Fruit fly (Drosophila melanogaster) whole organism, embryonic: ENCODE results near the gene CG44158.

Experiments
- CG10321 ChIP-seq: fragments of 200-800 bp; sonication (Bioruptor generic); IDR thresholded peaks from 2 replicates; pipeline ENCODE4 v1.3.6; 2022; ENCODE audit warnings: missing biosample characterization, missing genetic modification characterization
- CG10543 ChIP-seq: fragments of 200-800 bp; sonication (Bioruptor generic); optimal IDR thresholded peaks from 3 replicates; lab custom pipeline; 2017; ENCODE audit warnings: missing biosample characterization, mild to moderate bottlenecking, missing genetic modification characterization, moderate library complexity
- CG11456 ChIP-seq: fragments of 200-800 bp; sonication (Bioruptor generic); IDR thresholded peaks from 3 replicates; pipeline ENCODE4 v1.3.6; 2022; ENCODE audit warnings: missing biosample characterization, missing genetic modification characterization
- CG13287 ChIP-seq: fragments of 200-800 bp; sonication (Bioruptor generic); IDR thresholded peaks from 2 replicates; pipeline ENCODE4 v1.3.6; 2022; ENCODE audit warnings: missing biosample characterization, missing genetic modification characterization; ENCODE audit not compliant: partially characterized antibody
- CG17361 ChIP-seq: fragments of 200-800 bp; sonication (Bioruptor generic); IDR thresholded peaks from 3 replicates; pipeline ENCODE4 v1.3.6; 2022; ENCODE audit warnings: missing biosample characterization, missing genetic modification characterization
- CG2120 ChIP-seq: fragments of 200-800 bp; sonication (Bioruptor generic); optimal IDR thresholded peaks from 3 replicates; lab custom pipeline; 2016; ENCODE audit warnings: missing biosample characterization, missing genetic modification characterization
- CG31441 ChIP-seq: fragments of 200-800 bp; sonication (Bioruptor generic); IDR thresholded peaks from 2 replicates; pipeline ENCODE4 v1.3.6; 2022; ENCODE audit warnings: missing biosample characterization, missing genetic modification characterization
- CG3163 ChIP-seq: fragments of 200-800 bp; sonication (Bioruptor generic); optimal IDR thresholded peaks from 3 replicates; lab custom pipeline; 2016; ENCODE audit warnings: missing biosample characterization, missing genetic modification characterization
- CG32767 ChIP-seq: fragments of 200-800 bp; sonication (Bioruptor generic); IDR thresholded peaks from 2 replicates; pipeline ENCODE4 v1.3.6; 2022; ENCODE audit warnings: missing biosample characterization, missing genetic modification characterization
- CG32772 ChIP-seq: fragments of 200-800 bp; sonication (Bioruptor generic); IDR thresholded peaks from 2 replicates; pipeline ENCODE4 v1.3.6; 2022; ENCODE audit warnings: missing biosample characterization, missing genetic modification characterization
- CG34224 ChIP-seq: fragments of 200-800 bp; sonication (Bioruptor generic); IDR thresholded peaks from 3 replicates; pipeline ENCODE4 v1.3.6; 2022; ENCODE audit warnings: missing biosample characterization, missing genetic modification characterization; ENCODE audit not compliant: partially characterized antibody
- CG4360 ChIP-seq: fragments of 200-800 bp; sonication (Bioruptor generic); IDR thresholded peaks from 2 replicates; pipeline ENCODE4 v1.3.6; 2022; ENCODE audit warnings: missing biosample characterization, missing genetic modification characterization
- CG8478 ChIP-seq: fragments of >200 bp; optimal IDR thresholded peaks from 2 replicates; lab custom pipeline; 2018
- CG8765 ChIP-seq: fragments of 200-800 bp; sonication (Bioruptor generic); IDR thresholded peaks from 2 replicates; pipeline ENCODE4 v1.3.6; 2022; ENCODE audit warnings: missing biosample characterization, missing genetic modification characterization
- CG9437 ChIP-seq: fragments of 200-800 bp; sonication (Bioruptor generic); optimal IDR thresholded peaks from 2 replicates; lab custom pipeline; 2018; ENCODE audit warnings: missing biosample characterization, mild to moderate bottlenecking, missing genetic modification characterization
- CG9817 ChIP-seq: fragments of 200-800 bp; sonication (Bioruptor generic); optimal IDR thresholded peaks from 2 replicates; lab custom pipeline; 2018; ENCODE audit warnings: missing biosample characterization, mild to moderate bottlenecking, missing genetic modification characterization, moderate library complexity
- Dbx ChIP-seq: fragments of 200-800 bp; sonication (Bioruptor generic); IDR thresholded peaks from 3 replicates; pipeline ENCODE4 v1.3.6; 2022; ENCODE audit warnings: missing biosample characterization, missing genetic modification characterization
- Doc3 ChIP-seq: fragments of 200-800 bp; sonication (Bioruptor generic); IDR thresholded peaks from 3 replicates; pipeline ENCODE4 v1.3.6; 2022; ENCODE audit warnings: missing biosample characterization, missing genetic modification characterization; ENCODE audit not compliant: partially characterized antibody
- Dp ChIP-seq: fragments of 200-800 bp; sonication (Bioruptor generic); optimal IDR thresholded peaks from 2 replicates; lab custom pipeline; 2018; ENCODE audit warnings: missing biosample characterization, mild to moderate bottlenecking, missing genetic modification characterization, moderate library complexity
- ERR ChIP-seq: fragments of 200-800 bp; sonication (Bioruptor generic); optimal IDR thresholded peaks from 2 replicates; lab custom pipeline; 2016; ENCODE audit warnings: missing biosample characterization, missing genetic modification characterization
- Eip74EF ChIP-seq, 2 experiments: fragments of 200-800 bp in 1 of 2; fragments of >200 bp in 1 of 2; sonication (Bioruptor generic) in 1 of 2; optimal IDR thresholded peaks; 2 replicates each; lab custom pipeline; 2017 to 2019; ENCODE audit warnings: missing biosample characterization in 2 of 2, missing genetic modification characterization in 2 of 2, mild to moderate bottlenecking in 1 of 2, moderate library complexity in 1 of 2
- Ets65A ChIP-seq: fragments of 200-800 bp; sonication (Bioruptor generic); peaks from one replicate; lab custom pipeline; 2016; ENCODE audit warnings: missing biosample characterization, missing genetic modification characterization
- Hsf ChIP-seq: fragments of 200-800 bp; sonication (Bioruptor generic); optimal IDR thresholded peaks from 3 replicates; lab custom pipeline; 2016; ENCODE audit warnings: missing biosample characterization, missing genetic modification characterization
- NC2β ChIP-seq: fragments of 200-800 bp; sonication (Bioruptor generic); optimal IDR thresholded peaks from 2 replicates; lab custom pipeline; 2016; ENCODE audit warnings: missing biosample characterization, missing genetic modification characterization
- Nf-YC ChIP-seq: fragments of 200-800 bp; optimal IDR thresholded peaks from 3 replicates; lab custom pipeline; 2019; ENCODE audit warnings: missing biosample characterization, mild to moderate bottlenecking, missing genetic modification characterization, moderate library complexity
- Taf1 ChIP-seq: fragments of 200-800 bp; sonication (Bioruptor generic); IDR thresholded peaks from 2 replicates; pipeline ENCODE4 v1.3.6; 2022; ENCODE audit warnings: missing biosample characterization, missing genetic modification characterization
- Trl ChIP-seq, 3 experiments: fragments of >200 bp in 2 of 3; fragments of 200-800 bp in 1 of 3; sonication (Bioruptor generic) in 1 of 3; optimal IDR thresholded peaks; 2 replicates in 1 of 3; 3 replicates in 2 of 3; lab custom pipeline; 2016 to 2017; ENCODE audit warnings: missing biosample characterization in 1 of 3, missing genetic modification characterization in 1 of 3
- YL-1 ChIP-seq: fragments of 200-800 bp; sonication (Bioruptor generic); optimal IDR thresholded peaks from 3 replicates; lab custom pipeline; 2017; ENCODE audit warnings: missing biosample characterization, mild to moderate bottlenecking, missing genetic modification characterization
- abd-A ChIP-seq: fragments of 200-800 bp; sonication (Bioruptor generic); optimal IDR thresholded peaks from 3 replicates; lab custom pipeline; 2019; ENCODE audit warnings: missing biosample characterization, mild to moderate bottlenecking, missing genetic modification characterization, moderate library complexity
- cg ChIP-seq: fragments of 200-800 bp; sonication (Bioruptor generic); optimal IDR thresholded peaks from 3 replicates; lab custom pipeline; 2019; ENCODE audit warnings: missing biosample characterization, mild to moderate bottlenecking, missing genetic modification characterization, moderate library complexity
- chinmo ChIP-seq: fragments of 200-800 bp; sonication (Bioruptor generic); IDR thresholded peaks from 4 replicates; pipeline ENCODE4 v1.3.6; 2022; ENCODE audit warnings: missing biosample characterization, missing genetic modification characterization; ENCODE audit not compliant: partially characterized antibody
- grau ChIP-seq: fragments of 200-800 bp; optimal IDR thresholded peaks from 3 replicates; lab custom pipeline; 2019; ENCODE audit warnings: missing biosample characterization, mild to moderate bottlenecking, missing genetic modification characterization, moderate library complexity
- kah ChIP-seq: fragments of 200-800 bp; sonication (Bioruptor generic); optimal IDR thresholded peaks from 2 replicates; lab custom pipeline; 2018; ENCODE audit warnings: missing biosample characterization, mild to moderate bottlenecking, missing genetic modification characterization
- kay ChIP-seq: fragments of 200-800 bp; sonication (Bioruptor generic); optimal IDR thresholded peaks from 2 replicates; lab custom pipeline; 2016; ENCODE audit warnings: missing biosample characterization, missing genetic modification characterization
- ken ChIP-seq: fragments of 200-800 bp; sonication (Bioruptor generic); IDR thresholded peaks from 3 replicates; pipeline ENCODE4 v1.3.6; 2022; ENCODE audit warnings: missing biosample characterization, missing genetic modification characterization
- klu ChIP-seq: fragments of 200-800 bp; sonication (Bioruptor generic); IDR thresholded peaks from 2 replicates; pipeline ENCODE4 v1.3.6; 2022; ENCODE audit warnings: missing biosample characterization, missing genetic modification characterization
- lmd ChIP-seq: fragments of 200-800 bp; sonication (Bioruptor generic); IDR thresholded peaks from 2 replicates; pipeline ENCODE4 v1.3.6; 2022; ENCODE audit warnings: missing biosample characterization, missing genetic modification characterization
- maf-S ChIP-seq: fragments of 200-800 bp; sonication (Bioruptor generic); optimal IDR thresholded peaks from 2 replicates; lab custom pipeline; 2016; ENCODE audit warnings: missing biosample characterization, missing genetic modification characterization
- mirr ChIP-seq: fragments of 200-800 bp; sonication (Bioruptor generic); optimal IDR thresholded peaks from 3 replicates; lab custom pipeline; 2018; ENCODE audit warnings: missing biosample characterization, mild to moderate bottlenecking, missing genetic modification characterization
- nau ChIP-seq: fragments of 200-800 bp; sonication (Bioruptor generic); optimal IDR thresholded peaks from 3 replicates; lab custom pipeline; 2017; ENCODE audit warnings: missing biosample characterization, mild to moderate bottlenecking, missing genetic modification characterization, missing genetic modification reagents
- nom ChIP-seq: fragments of 200-800 bp; sonication (Bioruptor generic); optimal IDR thresholded peaks from 2 replicates; lab custom pipeline; 2017; ENCODE audit warnings: missing biosample characterization, missing genetic modification characterization, mild to moderate bottlenecking, moderate library complexity, missing genetic modification reagents
- peb ChIP-seq: fragments of 200-800 bp; sonication (Bioruptor generic); IDR thresholded peaks from 2 replicates; pipeline ENCODE4 v1.3.6; 2022; ENCODE audit warnings: missing biosample characterization, missing genetic modification characterization
- run ChIP-seq: fragments of 200-800 bp; sonication (Bioruptor generic); optimal IDR thresholded peaks from 3 replicates; lab custom pipeline; 2018; ENCODE audit warnings: missing biosample characterization, mild to moderate bottlenecking, missing genetic modification characterization
- scrt ChIP-seq: fragments of 200-800 bp; sonication (Bioruptor generic); optimal IDR thresholded peaks from 2 replicates; lab custom pipeline; 2018; ENCODE audit warnings: missing biosample characterization, mild to moderate bottlenecking, missing genetic modification characterization, moderate library complexity
- tgo ChIP-seq: fragments of 200-800 bp; sonication (Bioruptor generic); IDR thresholded peaks from 3 replicates; pipeline ENCODE4 v1.3.6; 2022; ENCODE audit warnings: missing biosample characterization, missing genetic modification characterization
- tio ChIP-seq: fragments of 200-800 bp; sonication (Bioruptor generic); optimal IDR thresholded peaks from 2 replicates; lab custom pipeline; 2017; ENCODE audit warnings: missing biosample characterization, missing genetic modification characterization, inconsistent platforms
- unc-4 ChIP-seq: fragments of 200-800 bp; sonication (Bioruptor generic); IDR thresholded peaks from 2 replicates; pipeline ENCODE4 v1.3.6; 2022; ENCODE audit warnings: missing biosample characterization, missing genetic modification characterization; ENCODE audit not compliant: partially characterized antibody

The CG44158 gene

dm6 chr3R:18244171-18245043, 35.8 kb downstream of the CG44158 start (continued):
- TF ChIP-seq abd-A = peak; percentile 91
- TF ChIP-seq CG32767 (GFP tag; lab: Robert Waterston, UW) = peak; percentile 85
- no peak for TF ChIP-seq peb (GFP tag; lab: Robert Waterston, UW)
- peak; percentile 91 to 94 for TF ChIP-seq Trl (optimal IDR thresholded peaks at IDR 0.05; lab: Kevin White, UChicago)
- TF ChIP-seq Trl (GFP tag; optimal IDR thresholded peaks at IDR 0.05; lab: Kevin White, UChicago) = peak; percentile 43
- TF ChIP-seq Taf1 (GFP tag; lab: Robert Waterston, UW) = peak; percentile 23; the same call in 1 of the 2 replicates
- TF ChIP-seq klu (GFP tag; lab: Robert Waterston, UW) = no peak
- TF ChIP-seq run (tag; lab: Kevin White, UChicago) = no peak
- TF ChIP-seq lmd (GFP tag; lab: Robert Waterston, UW) = peak; percentile 42; the same call in 1 of the 2 replicates
- TF ChIP-seq maf-S = no peak
- TF ChIP-seq CG8765 (GFP tag; lab: Robert Waterston, UW) = 0 out of 2 replicates have a peak, but pooled peaks have one; percentile 38
- TF ChIP-seq Nf-YC = peak; percentile 74
- TF ChIP-seq nau (GFP tag; lab: Kevin White, UChicago) = peak; percentile 28
- TF ChIP-seq tio (GFP tag; lab: Kevin White, UChicago) = no peak
- peak; percentile 3 for TF ChIP-seq YL-1
- peak; percentile 69 for TF ChIP-seq ERR
- TF ChIP-seq Ets65A (GFP tag; lab: Kevin White, UChicago) = peak; percentile 74
- TF ChIP-seq CG17361 (GFP tag; lab: Robert Waterston, UW) = 0 out of 3 replicates have a peak, but pooled peaks have one; percentile 31
- TF ChIP-seq CG4360 = peak; percentile 25; the same call in 1 of the 2 replicates
- TF ChIP-seq unc-4 (GFP tag; lab: Robert Waterston, UW) = peak; percentile 36
- no peak for TF ChIP-seq Eip74EF (GFP tag; optimal IDR thresholded peaks at IDR 0.05; lab: Kevin White, UChicago)
- no peak for TF ChIP-seq CG32772
- TF ChIP-seq CG11456 (GFP tag; lab: Robert Waterston, UW) = 0 out of 3 replicates have a peak, but pooled peaks have one; percentile 42
- no peak for TF ChIP-seq kah (GFP tag; lab: Kevin White, UChicago)
- peak; percentile 55 for TF ChIP-seq kay
- TF ChIP-seq CG10543 (GFP tag; lab: Kevin White, UChicago) = peak; percentile 88
- peak; percentile 7 for TF ChIP-seq Hsf (GFP tag; lab: Kevin White, UChicago)
- TF ChIP-seq CG9817 (tag; lab: Kevin White, UChicago) = no peak
- peak; percentile 40 for TF ChIP-seq CG3163 (GFP tag; lab: Kevin White, UChicago)
- TF ChIP-seq CG2120 = peak; percentile 37
- 0 out of 3 replicates have a peak, but pooled peaks have one; percentile 29 for TF ChIP-seq Doc3 (GFP tag; lab: Robert Waterston, UW)
- 0 out of 2 replicates have a peak, but pooled peaks have one; percentile 29 for TF ChIP-seq CG13287 (GFP tag; lab: Robert Waterston, UW)
- TF ChIP-seq grau (tag; lab: Kevin White, UChicago) = peak; percentile 16
- TF ChIP-seq CG34224 (GFP tag; lab: Robert Waterston, UW) = 0 out of 3 replicates have a peak, but pooled peaks have one; percentile 19
- TF ChIP-seq mirr = peak; percentile 39
- peak; percentile 22 for TF ChIP-seq CG9437 (GFP tag; lab: Kevin White, UChicago)
- TF ChIP-seq chinmo (GFP tag; lab: Robert Waterston, UW) = peak; percentile 87
- TF ChIP-seq CG10321 (GFP tag; lab: Robert Waterston, UW) = peak; percentile 93
- TF ChIP-seq tgo (GFP tag; lab: Robert Waterston, UW) = 0 out of 3 replicates have a peak, but pooled peaks have one; percentile 13
- 0 out of 2 replicates have a peak, but pooled peaks have one; percentile 11 for TF ChIP-seq CG31441
- 0 out of 3 replicates have a peak, but pooled peaks have one; percentile 25 for TF ChIP-seq ken
- peak; percentile 61 for TF ChIP-seq nom (GFP tag; lab: Kevin White, UChicago)
- peak; percentile 28 for TF ChIP-seq Dp
- TF ChIP-seq scrt = peak; percentile 18
- TF ChIP-seq NC2β (GFP tag; lab: Kevin White, UChicago) = no peak
- peak; percentile 25; the same call in 1 of the 3 replicates for TF ChIP-seq Dbx
- peak; percentile 95 for TF ChIP-seq CG8478 (lab: Kevin White, UChicago)
- peak; percentile 92 for TF ChIP-seq cg
